Fruit fly (Drosophila melanogaster) whole organism, embryonic: ENCODE results near the gene ac.

ENCODE experiments used
- CG10267 ChIP-seq: fragments of 200-800 bp; sonication (Bioruptor generic); optimal IDR thresholded peaks from 2 replicates; lab custom pipeline; 2018; ENCODE audit warnings: missing biosample characterization, mild to moderate bottlenecking, missing genetic modification characterization, moderate library complexity
- CG14050 ChIP-seq: fragments of 200-800 bp; sonication (Bioruptor generic); IDR thresholded peaks from 3 replicates; pipeline ENCODE4 v1.3.6; 2022; ENCODE audit warnings: missing biosample characterization, missing genetic modification characterization
- CG17568 ChIP-seq: fragments of 200-800 bp; sonication (Bioruptor generic); optimal IDR thresholded peaks from 2 replicates; lab custom pipeline; 2018; ENCODE audit warnings: missing biosample characterization, mild to moderate bottlenecking, missing genetic modification characterization, moderate library complexity
- CG3281 ChIP-seq: fragments of 200-800 bp; sonication (Bioruptor generic); optimal IDR thresholded peaks from 3 replicates; lab custom pipeline; 2017; ENCODE audit warnings: missing biosample characterization, mild to moderate bottlenecking, missing genetic modification characterization
- CG8944 ChIP-seq: fragments of 200-800 bp; sonication (Bioruptor generic); optimal IDR thresholded peaks from 3 replicates; lab custom pipeline; 2016; ENCODE audit warnings: missing biosample characterization, missing genetic modification characterization
- CG9727 ChIP-seq: fragments of 200-800 bp; sonication (Bioruptor generic); optimal IDR thresholded peaks from 3 replicates; lab custom pipeline; 2017; ENCODE audit warnings: missing biosample characterization, mild to moderate bottlenecking, missing genetic modification characterization
- NK7.1 ChIP-seq: fragments of 200-800 bp; sonication (Bioruptor generic); optimal IDR thresholded peaks from 3 replicates; lab custom pipeline; 2016; ENCODE audit warnings: missing biosample characterization, missing genetic modification characterization
- Nf-YA ChIP-seq: fragments of 200-800 bp; sonication (Bioruptor generic); IDR thresholded peaks from 2 replicates; pipeline ENCODE4 v1.3.6; 2022; ENCODE audit warnings: missing biosample characterization, missing genetic modification characterization
- chn ChIP-seq: fragments of 200-800 bp; sonication (Bioruptor generic); optimal IDR thresholded peaks from 2 replicates; lab custom pipeline; 2016; ENCODE audit warnings: missing biosample characterization, missing genetic modification characterization
- shn ChIP-seq: fragments of 200-800 bp; sonication (Bioruptor generic); optimal IDR thresholded peaks from 3 replicates; lab custom pipeline; 2016; ENCODE audit warnings: missing biosample characterization, missing genetic modification characterization
- ttk ChIP-seq: fragments of 200-800 bp; sonication (Bioruptor generic); IDR thresholded peaks from 2 replicates; pipeline ENCODE4 v2.1.2; 2022; ENCODE audit warnings: missing biosample characterization, missing genetic modification characterization

dm6 chrX:392242-392641, 22.4 kb downstream of the ac start:
- TF ChIP-seq shn (GFP tag; lab: Kevin White, UChicago) (no peak), CG9727 (GFP tag; lab: Kevin White, UChicago) (no peak), CG17568 (no peak), ttk (GFP tag; lab: Robert Waterston, UW) (no peak), CG10267 (tag; lab: Kevin White, UChicago) (no peak), NK7.1 (no peak), CG3281 (GFP tag; lab: Kevin White, UChicago) (no peak), CG14050 (GFP tag; lab: Robert Waterston, UW) (no peak), CG8944 (GFP tag; lab: Kevin White, UChicago) (no peak), chn (GFP tag; lab: Kevin White, UChicago) (no peak), Nf-YA (GFP tag; lab: Robert Waterston, UW) (no peak)
